Fruit fly (Drosophila melanogaster) whole organism, prepupa: Measurements from ENCODE around the gene Tmep.

Experiments used
- Blimp-1 ChIP-seq: fragments of 200-800 bp; sonication (Bioruptor generic); optimal IDR thresholded peaks from 3 replicates; lab custom pipeline; 2017; ENCODE audit warnings: missing biosample characterization, missing genetic modification characterization, mild to moderate bottlenecking, moderate library complexity, missing genetic modification reagents
- CG10631 ChIP-seq: fragments of 200-800 bp; sonication (Bioruptor generic); optimal IDR thresholded peaks from 2 replicates; lab custom pipeline; 2016; ENCODE audit warnings: missing biosample characterization, missing genetic modification characterization
- CG11294 ChIP-seq: fragments of 200-800 bp; sonication (Bioruptor generic); IDR thresholded peaks from 2 replicates; pipeline ENCODE4 v1.3.6; 2022; ENCODE audit warnings: missing biosample characterization, missing genetic modification characterization
- CG1621 ChIP-seq: fragments of 200-800 bp; sonication (Bioruptor generic); optimal IDR thresholded peaks from 3 replicates; lab custom pipeline; 2018; ENCODE audit warnings: missing biosample characterization, mild to moderate bottlenecking, missing genetic modification characterization
- CG16779 ChIP-seq: fragments of 200-800 bp; sonication (Bioruptor generic); optimal IDR thresholded peaks from 3 replicates; lab custom pipeline; 2017; ENCODE audit warnings: missing biosample characterization, mild to moderate bottlenecking, missing genetic modification characterization
- CG3032 ChIP-seq: fragments of 200-800 bp; optimal IDR thresholded peaks from 2 replicates; lab custom pipeline; 2019; ENCODE audit warnings: missing biosample characterization, mild to moderate bottlenecking, missing genetic modification characterization, moderate library complexity
- CG31627 ChIP-seq: fragments of 200-800 bp; sonication (Bioruptor generic); optimal IDR thresholded peaks from 3 replicates; lab custom pipeline; 2016; ENCODE audit warnings: missing biosample characterization, missing genetic modification characterization
- CG32006 ChIP-seq: fragments of 200-800 bp; sonication (Bioruptor generic); optimal IDR thresholded peaks from 3 replicates; lab custom pipeline; 2017; ENCODE audit warnings: missing biosample characterization, mild to moderate bottlenecking, missing genetic modification characterization
- CG4318 ChIP-seq: fragments of 200-800 bp; sonication (Bioruptor generic); optimal IDR thresholded peaks from 3 replicates; lab custom pipeline; 2017; ENCODE audit warnings: missing biosample characterization, mild to moderate bottlenecking, missing genetic modification characterization
- CG6163 ChIP-seq: fragments of 200-800 bp; sonication (Bioruptor generic); IDR thresholded peaks from 3 replicates; pipeline ENCODE4 v1.3.6; 2022; ENCODE audit warnings: missing biosample characterization, missing genetic modification characterization
- CG6276 ChIP-seq: fragments of 200-800 bp; sonication (Bioruptor generic); optimal IDR thresholded peaks from 2 replicates; lab custom pipeline; 2017; ENCODE audit warnings: missing biosample characterization, mild to moderate bottlenecking, missing genetic modification characterization
- CG6792 ChIP-seq: fragments of 200-800 bp; sonication (Bioruptor generic); optimal IDR thresholded peaks from 3 replicates; lab custom pipeline; 2016; ENCODE audit warnings: missing biosample characterization, missing genetic modification characterization
- CG6808 ChIP-seq: fragments of 200-800 bp; sonication (Bioruptor generic); optimal IDR thresholded peaks from 3 replicates; lab custom pipeline; 2017; ENCODE audit warnings: missing biosample characterization, missing genetic modification characterization, mild to moderate bottlenecking, moderate library complexity, missing genetic modification reagents
- CG6854 ChIP-seq: fragments of 200-800 bp; sonication (Bioruptor generic); optimal IDR thresholded peaks from 2 replicates; lab custom pipeline; 2017; ENCODE audit warnings: missing biosample characterization, mild to moderate bottlenecking, missing genetic modification characterization
- CG8119 ChIP-seq: fragments of 200-800 bp; sonication (Bioruptor generic); IDR thresholded peaks from 3 replicates; pipeline ENCODE4 v1.3.6; 2022; ENCODE audit warnings: missing biosample characterization, missing genetic modification characterization
- CG8632 ChIP-seq: fragments of 200-800 bp; sonication (Bioruptor generic); optimal IDR thresholded peaks from 3 replicates; lab custom pipeline; 2016; ENCODE audit warnings: missing biosample characterization, missing genetic modification characterization
- CG9139 ChIP-seq: fragments of 200-800 bp; sonication (Bioruptor generic); optimal IDR thresholded peaks from 3 replicates; lab custom pipeline; 2017; ENCODE audit warnings: missing biosample characterization, mild to moderate bottlenecking, missing genetic modification characterization
- Eip75B ChIP-seq: fragments of 200-800 bp; sonication (Bioruptor generic); optimal IDR thresholded peaks from 3 replicates; lab custom pipeline; 2016; ENCODE audit warnings: missing biosample characterization, missing genetic modification characterization
- Eip78C ChIP-seq: fragments of 200-800 bp; sonication (Bioruptor generic); peaks from one replicate; lab custom pipeline; 2016; ENCODE audit warnings: missing biosample characterization, missing genetic modification characterization
- Ets21C ChIP-seq: fragments of 200-800 bp; sonication (Bioruptor generic); optimal IDR thresholded peaks from 3 replicates; lab custom pipeline; 2016; ENCODE audit warnings: missing biosample characterization, missing genetic modification characterization
- Ets96B ChIP-seq: fragments of 200-800 bp; optimal IDR thresholded peaks from 2 replicates; lab custom pipeline; 2019; ENCODE audit warnings: missing biosample characterization, mild to moderate bottlenecking, missing genetic modification characterization, moderate library complexity
- Hr39 ChIP-seq: fragments of 200-800 bp; sonication (Bioruptor generic); optimal IDR thresholded peaks from 2 replicates; lab custom pipeline; 2016; ENCODE audit warnings: missing biosample characterization, missing genetic modification characterization
- Hr4 ChIP-seq: fragments of 200-800 bp; sonication (Bioruptor generic); optimal IDR thresholded peaks from 3 replicates; lab custom pipeline; 2016; ENCODE audit warnings: missing biosample characterization, missing genetic modification characterization
- Lpt ChIP-seq: fragments of 200-800 bp; sonication (Bioruptor generic); optimal IDR thresholded peaks from 3 replicates; lab custom pipeline; 2016; ENCODE audit warnings: missing biosample characterization, missing genetic modification characterization
- Met ChIP-seq: fragments of 200-800 bp; sonication (Bioruptor generic); optimal IDR thresholded peaks from 3 replicates; lab custom pipeline; 2016; ENCODE audit warnings: missing biosample characterization, missing genetic modification characterization
- OdsH ChIP-seq: fragments of 200-800 bp; sonication (Bioruptor generic); optimal IDR thresholded peaks from 3 replicates; lab custom pipeline; 2016; ENCODE audit warnings: missing biosample characterization, missing genetic modification characterization
- Sox102F ChIP-seq: fragments of 200-800 bp; sonication (Bioruptor generic); optimal IDR thresholded peaks from 2 replicates; lab custom pipeline; 2016; ENCODE audit warnings: missing biosample characterization, mild to moderate bottlenecking, missing genetic modification characterization
- achi ChIP-seq: fragments of 200-800 bp; sonication (Bioruptor generic); optimal IDR thresholded peaks from 3 replicates; lab custom pipeline; 2016; ENCODE audit warnings: missing biosample characterization, missing genetic modification characterization
- acj6 ChIP-seq: fragments of 200-800 bp; sonication (Bioruptor generic); optimal IDR thresholded peaks from 3 replicates; lab custom pipeline; 2016; ENCODE audit warnings: missing biosample characterization, missing genetic modification characterization
- cyc ChIP-seq: fragments of 200-800 bp; sonication (Bioruptor generic); optimal IDR thresholded peaks from 3 replicates; lab custom pipeline; 2016; ENCODE audit warnings: missing biosample characterization, missing genetic modification characterization
- dac ChIP-seq: fragments of 200-800 bp; sonication (Bioruptor generic); optimal IDR thresholded peaks from 2 replicates; lab custom pipeline; 2017; ENCODE audit warnings: missing biosample characterization, mild to moderate bottlenecking, missing genetic modification characterization
- eg ChIP-seq: fragments of 200-800 bp; sonication (Bioruptor generic); IDR thresholded peaks from 3 replicates; pipeline ENCODE4 v1.3.6; 2022; ENCODE audit warnings: missing biosample characterization, missing genetic modification characterization
- fd59A ChIP-seq: fragments of 200-800 bp; sonication (Bioruptor generic); optimal IDR thresholded peaks from 2 replicates; lab custom pipeline; 2017; ENCODE audit warnings: missing biosample characterization, mild to moderate bottlenecking, missing genetic modification characterization, missing genetic modification reagents
- fd85E ChIP-seq: fragments of 200-800 bp; sonication (Bioruptor generic); optimal IDR thresholded peaks from 3 replicates; lab custom pipeline; 2016; ENCODE audit warnings: missing biosample characterization, missing genetic modification characterization
- fkh ChIP-seq: fragments of 200-800 bp; sonication (Bioruptor generic); optimal IDR thresholded peaks from 3 replicates; lab custom pipeline; 2017; ENCODE audit warnings: missing biosample characterization, mild to moderate bottlenecking, missing genetic modification characterization, moderate library complexity
- lz ChIP-seq: fragments of 200-800 bp; sonication (Bioruptor generic); optimal IDR thresholded peaks from 3 replicates; lab custom pipeline; 2016; ENCODE audit warnings: missing biosample characterization, missing genetic modification characterization
- net ChIP-seq: fragments of 200-800 bp; sonication (Bioruptor generic); optimal IDR thresholded peaks from 3 replicates; lab custom pipeline; 2016; ENCODE audit warnings: missing biosample characterization, missing genetic modification characterization
- pdm3 ChIP-seq: fragments of 200-800 bp; sonication (Bioruptor generic); optimal IDR thresholded peaks from 3 replicates; lab custom pipeline; 2016; ENCODE audit warnings: missing biosample characterization, missing genetic modification characterization
- salr ChIP-seq, 2 experiments: fragments of 200-800 bp; sonication (Bioruptor generic); optimal IDR thresholded peaks; 3 replicates each; lab custom pipeline; 2016 to 2018; ENCODE audit warnings: missing biosample characterization in 2 of 2, missing genetic modification characterization in 2 of 2, mild to moderate bottlenecking in 1 of 2
- spab ChIP-seq: fragments of 200-800 bp; sonication (Bioruptor generic); optimal IDR thresholded peaks from 2 replicates; lab custom pipeline; 2017; ENCODE audit warnings: missing biosample characterization, mild to moderate bottlenecking, missing genetic modification characterization, missing genetic modification reagents
- ss ChIP-seq, 2 experiments: fragments of 200-800 bp; sonication (Bioruptor generic); optimal IDR thresholded peaks; 2 replicates in 1 of 2; 3 replicates in 1 of 2; lab custom pipeline; 2017 to 2018; ENCODE audit warnings: mild to moderate bottlenecking in 2 of 2, missing biosample characterization in 2 of 2, missing genetic modification characterization in 2 of 2, moderate library complexity in 1 of 2
- svp ChIP-seq: fragments of 200-800 bp; sonication (Bioruptor generic); peaks from one replicate; lab custom pipeline; 2016; ENCODE audit warnings: missing biosample characterization, missing genetic modification characterization
- topi ChIP-seq: fragments of 200-800 bp; sonication (Bioruptor generic); optimal IDR thresholded peaks from 3 replicates; lab custom pipeline; 2016; ENCODE audit warnings: missing biosample characterization, missing genetic modification characterization

Tmep gene

dm6 chr3L:1592822-1593452 is 24.0 kb downstream of the Tmep start (continued):
- TF ChIP-seq CG16779 (tag; lab: Kevin White, UChicago), result no peak
- TF ChIP-seq acj6 (GFP tag; lab: Kevin White, UChicago), result no peak
- TF ChIP-seq CG8119 (GFP tag; lab: Robert Waterston, UW), result no peak; the same call in 2 of the 3 replicates
- TF ChIP-seq CG6854, result peak; percentile 26
- peak; percentile 20 for TF ChIP-seq Lpt (GFP tag; lab: Kevin White, UChicago)
- TF ChIP-seq Blimp-1 (GFP tag; lab: Kevin White, UChicago), result peak; percentile 91
- TF ChIP-seq Sox102F (GFP tag; lab: Kevin White, UChicago), result peak; percentile 6
- TF ChIP-seq salr (GFP tag; optimal IDR thresholded peaks at IDR 0.05; lab: Kevin White, UChicago), result no peak
- peak; percentile 42 for TF ChIP-seq CG6276 (GFP tag; lab: Kevin White, UChicago)
- TF ChIP-seq Hr4 (GFP tag; lab: Kevin White, UChicago), result no peak
- peak; percentile 76 for TF ChIP-seq Eip78C
- TF ChIP-seq CG6808 (GFP tag; lab: Kevin White, UChicago), result peak; percentile 32

dm6 chr3L:1602064-1602832 is 33.3 kb downstream of the Tmep start, which contains the start of gene CG12104:
Gene CG12104 (minus strand): TSS chr3L:1602674.
- TF ChIP-seq ss (GFP tag; optimal IDR thresholded peaks at IDR 0.05; lab: Kevin White, UChicago), result peak in 1 of 2 experiments; percentile 2
- no peak for TF ChIP-seq Eip75B (GFP tag; lab: Kevin White, UChicago)
- TF ChIP-seq CG1621 (tag; lab: Kevin White, UChicago), result no peak
- TF ChIP-seq eg (GFP tag; lab: Robert Waterston, UW), result 0 out of 3 replicates have a peak, but pooled peaks have one; percentile 30
- TF ChIP-seq fkh, result peak; percentile 77
- TF ChIP-seq CG32006, result no peak
- peak; percentile 99 for TF ChIP-seq svp (GFP tag; lab: Kevin White, UChicago)
- TF ChIP-seq Eip78C, result peak; percentile 64
- 0 out of 3 replicates have a peak, but pooled peaks have one; percentile 24 for TF ChIP-seq CG6163 (GFP tag; lab: Robert Waterston, UW)

- TF ChIP-seq OdsH (GFP tag; lab: Kevin White, UChicago) (no peak), CG1621 (tag; lab: Kevin White, UChicago) (no peak), Ets21C (GFP tag; lab: Kevin White, UChicago) (no peak), pdm3 (GFP tag; lab: Kevin White, UChicago) (no peak), Hr39 (GFP tag; lab: Kevin White, UChicago) (no peak), dac (GFP tag; lab: Kevin White, UChicago) (no peak), net (no peak)
Observed at dm6 chr3L:1602833-1603128, 33.8 kb downstream of the Tmep start, which contains the start of the genes CG18170 and CG33791. Gene CG18170 (plus strand): TSS chr3L:1602954. Gene CG33791 (plus strand): TSS chr3L:1602954.

- TF ChIP-seq lz (GFP tag; lab: Kevin White, UChicago) (no peak), CG10631 (peak; percentile 19), CG6792 (GFP tag; lab: Kevin White, UChicago) (no peak), CG6276 (GFP tag; lab: Kevin White, UChicago) (no peak), svp (GFP tag; lab: Kevin White, UChicago) (peak; percentile 52), CG11294 (no peak; the same call in 1 of the 2 replicates), ss (GFP tag; optimal IDR thresholded peaks at IDR 0.05; lab: Kevin White, UChicago) (no peak), CG3032 (tag; lab: Kevin White, UChicago) (no peak), Ets96B (tag; lab: Kevin White, UChicago) (no peak), fd85E (GFP tag; lab: Kevin White, UChicago) (no peak), CG9139 (GFP tag; lab: Kevin White, UChicago) (no peak), CG1621 (tag; lab: Kevin White, UChicago) (no peak), cyc (no peak), topi (GFP tag; lab: Kevin White, UChicago) (no peak), spab (GFP tag; lab: Kevin White, UChicago) (no peak), Met (no peak), fkh (no peak), fd59A (GFP tag; lab: Kevin White, UChicago) (no peak), CG32006 (peak; percentile 38), Ets21C (GFP tag; lab: Kevin White, UChicago) (no peak), CG8632 (GFP tag; lab: Kevin White, UChicago) (no peak), CG6808 (GFP tag; lab: Kevin White, UChicago) (no peak), CG4318 (GFP tag; lab: Kevin White, UChicago) (no peak), CG16779 (tag; lab: Kevin White, UChicago) (no peak), CG31627 (GFP tag; lab: Kevin White, UChicago) (no peak), achi (GFP tag; lab: Kevin White, UChicago) (peak; percentile 20), dac (GFP tag; lab: Kevin White, UChicago) (no peak)
Observed at dm6 chr3L:1609611-1610010, 40.6 kb downstream of the Tmep start.
